Fruit fly (Drosophila melanogaster) whole organism, embryonic: ENCODE measurements around the gene Polr2G.
A peak's percentile ranks its signal among the peaks of the same experiment; 100 is the strongest.

ENCODE experiments used
- CG10543 ChIP-seq: fragments of 200-800 bp; sonication (Bioruptor generic); optimal IDR thresholded peaks from 3 replicates; lab custom pipeline; 2017; ENCODE audit warnings: missing biosample characterization, mild to moderate bottlenecking, missing genetic modification characterization, moderate library complexity
- CG11398 ChIP-seq: fragments of 200-800 bp; sonication (Bioruptor generic); optimal IDR thresholded peaks from 2 replicates; lab custom pipeline; 2016; ENCODE audit warnings: missing biosample characterization, missing genetic modification characterization
- CG11723 ChIP-seq: fragments of 200-800 bp; sonication (Bioruptor generic); optimal IDR thresholded peaks from 2 replicates; lab custom pipeline; 2017; ENCODE audit warnings: missing biosample characterization, mild to moderate bottlenecking, missing genetic modification characterization
- CG12769 ChIP-seq: fragments of 200-800 bp; sonication (Bioruptor generic); optimal IDR thresholded peaks from 2 replicates; lab custom pipeline; 2019; ENCODE audit warnings: missing biosample characterization, mild to moderate bottlenecking, missing genetic modification characterization, moderate library complexity
- CG13123 ChIP-seq: fragments of 200-800 bp; sonication (Bioruptor generic); optimal IDR thresholded peaks from 2 replicates; lab custom pipeline; 2016; ENCODE audit warnings: missing biosample characterization, missing genetic modification characterization
- CG13296 ChIP-seq: fragments of 200-800 bp; sonication (Bioruptor generic); optimal IDR thresholded peaks from 3 replicates; lab custom pipeline; 2018; ENCODE audit warnings: missing biosample characterization, mild to moderate bottlenecking, missing genetic modification characterization
- CG16779 ChIP-seq: fragments of 200-800 bp; sonication (Bioruptor generic); IDR thresholded peaks from 2 replicates; pipeline ENCODE4 v1.3.6; 2022; ENCODE audit warnings: missing biosample characterization, missing genetic modification characterization
- CG16863 ChIP-seq: fragments of 200-800 bp; sonication (Bioruptor generic); optimal IDR thresholded peaks from 3 replicates; lab custom pipeline; 2016; ENCODE audit warnings: missing biosample characterization, missing genetic modification characterization
- CG17186 ChIP-seq: fragments of 200-800 bp; sonication (Bioruptor generic); optimal IDR thresholded peaks from 3 replicates; lab custom pipeline; 2017; ENCODE audit warnings: missing biosample characterization, missing genetic modification reagents, missing genetic modification characterization
- CG17568 ChIP-seq: fragments of 200-800 bp; sonication (Bioruptor generic); optimal IDR thresholded peaks from 2 replicates; lab custom pipeline; 2018; ENCODE audit warnings: missing biosample characterization, mild to moderate bottlenecking, missing genetic modification characterization, moderate library complexity
- CG2889 ChIP-seq: fragments of 200-800 bp; sonication (Bioruptor generic); IDR thresholded peaks from 3 replicates; pipeline ENCODE4 v1.3.6; 2022; ENCODE audit warnings: missing biosample characterization, missing genetic modification characterization
- CG8478 ChIP-seq: fragments of >200 bp; optimal IDR thresholded peaks from 2 replicates; lab custom pipeline; 2018
- CG9727 ChIP-seq: fragments of 200-800 bp; sonication (Bioruptor generic); optimal IDR thresholded peaks from 3 replicates; lab custom pipeline; 2017; ENCODE audit warnings: missing biosample characterization, mild to moderate bottlenecking, missing genetic modification characterization
- E2f1 ChIP-seq: fragments of 200-800 bp; sonication (Bioruptor generic); IDR thresholded peaks from 2 replicates; pipeline ENCODE4 v1.3.6; 2022; ENCODE audit warnings: missing biosample characterization, missing genetic modification characterization
- Ets65A ChIP-seq: fragments of 200-800 bp; sonication (Bioruptor generic); peaks from one replicate; lab custom pipeline; 2016; ENCODE audit warnings: missing biosample characterization, missing genetic modification characterization
- HLH4C ChIP-seq: fragments of 200-800 bp; sonication (Bioruptor generic); IDR thresholded peaks from 3 replicates; pipeline ENCODE4 v1.3.6; 2022; ENCODE audit warnings: missing biosample characterization, missing genetic modification characterization; ENCODE audit not compliant: partially characterized antibody
- Hsf ChIP-seq: fragments of 200-800 bp; sonication (Bioruptor generic); optimal IDR thresholded peaks from 3 replicates; lab custom pipeline; 2016; ENCODE audit warnings: missing biosample characterization, missing genetic modification characterization
- Opbp ChIP-seq: fragments of 200-800 bp; sonication (Bioruptor generic); IDR thresholded peaks from 3 replicates; pipeline ENCODE4 v1.3.6; 2022; ENCODE audit warnings: missing biosample characterization, missing genetic modification characterization; ENCODE audit not compliant: partially characterized antibody
- Xbp1 ChIP-seq: fragments of 200-800 bp; sonication (Bioruptor generic); optimal IDR thresholded peaks from 3 replicates; lab custom pipeline; 2016; ENCODE audit warnings: missing biosample characterization, mild to moderate bottlenecking, missing genetic modification characterization
- bbx ChIP-seq: fragments of 200-800 bp; sonication (Bioruptor generic); IDR thresholded peaks from 2 replicates; pipeline ENCODE4 v1.3.6; 2022; ENCODE audit warnings: missing biosample characterization, missing genetic modification characterization; ENCODE audit not compliant: partially characterized antibody
- chm ChIP-seq: fragments of 200-800 bp; sonication (Bioruptor generic); IDR thresholded peaks from 2 replicates; pipeline ENCODE4 v1.3.6; 2022; ENCODE audit warnings: missing biosample characterization, missing genetic modification characterization
- ind ChIP-seq: fragments of 200-800 bp; sonication (Bioruptor generic); optimal IDR thresholded peaks from 3 replicates; lab custom pipeline; 2016; ENCODE audit warnings: missing biosample characterization, missing genetic modification characterization
- lbe ChIP-seq: fragments of 200-800 bp; sonication (Bioruptor generic); optimal IDR thresholded peaks from 2 replicates; lab custom pipeline; 2016; ENCODE audit warnings: missing biosample characterization, mild to moderate bottlenecking, missing genetic modification characterization
- lola ChIP-seq, 3 experiments: fragments of >200 bp in 2 of 3; fragments of 200-800 bp in 1 of 3; sonication (Bioruptor generic) in 1 of 3; optimal IDR thresholded peaks; 2 replicates each; lab custom pipeline; 2017 to 2019; ENCODE audit warnings: missing biosample characterization in 3 of 3, missing genetic modification characterization in 3 of 3, mild to moderate bottlenecking in 1 of 3, moderate library complexity in 1 of 3
- nom ChIP-seq: fragments of 200-800 bp; sonication (Bioruptor generic); optimal IDR thresholded peaks from 2 replicates; lab custom pipeline; 2017; ENCODE audit warnings: missing biosample characterization, missing genetic modification characterization, mild to moderate bottlenecking, moderate library complexity, missing genetic modification reagents
- sd ChIP-seq: fragments of 200-800 bp; sonication (Bioruptor generic); optimal IDR thresholded peaks from 3 replicates; lab custom pipeline; 2018; ENCODE audit warnings: missing biosample characterization, mild to moderate bottlenecking, missing genetic modification characterization, moderate library complexity
- shn ChIP-seq: fragments of 200-800 bp; sonication (Bioruptor generic); optimal IDR thresholded peaks from 3 replicates; lab custom pipeline; 2016; ENCODE audit warnings: missing biosample characterization, missing genetic modification characterization
- sisA ChIP-seq: fragments of 200-800 bp; sonication (Bioruptor generic); IDR thresholded peaks from 2 replicates; pipeline ENCODE4 v1.3.6; 2022; ENCODE audit warnings: missing biosample characterization, missing genetic modification characterization
- so ChIP-seq: fragments of 200-800 bp; sonication (Bioruptor generic); IDR thresholded peaks from 3 replicates; pipeline ENCODE4 v1.3.6; 2022; ENCODE audit warnings: missing biosample characterization, missing genetic modification characterization
- sqz ChIP-seq: fragments of 200-800 bp; sonication (Bioruptor generic); optimal IDR thresholded peaks from 3 replicates; lab custom pipeline; 2018; ENCODE audit warnings: missing biosample characterization, mild to moderate bottlenecking, missing genetic modification characterization
- tx ChIP-seq: fragments of 200-800 bp; sonication (Bioruptor generic); optimal IDR thresholded peaks from 2 replicates; lab custom pipeline; 2016; ENCODE audit warnings: missing biosample characterization, missing genetic modification characterization
- zfh1 ChIP-seq: fragments of 200-800 bp; sonication (Bioruptor generic); IDR thresholded peaks from 3 replicates; pipeline ENCODE4 v1.3.6; 2022; ENCODE audit warnings: missing biosample characterization, missing genetic modification characterization

The Polr2G gene

dm6 chr3R:15196134-15197034 is 26.6 kb downstream of the Polr2G start, which contains the start of the genes Kpc1 and CG42542 (continued):
- peak; percentile 37; the same call in 1 of the 2 replicates for TF ChIP-seq sisA (GFP tag; lab: Robert Waterston, UW)
- peak; percentile 64; the same call in 1 of the 2 replicates for TF ChIP-seq chm

DNA sequence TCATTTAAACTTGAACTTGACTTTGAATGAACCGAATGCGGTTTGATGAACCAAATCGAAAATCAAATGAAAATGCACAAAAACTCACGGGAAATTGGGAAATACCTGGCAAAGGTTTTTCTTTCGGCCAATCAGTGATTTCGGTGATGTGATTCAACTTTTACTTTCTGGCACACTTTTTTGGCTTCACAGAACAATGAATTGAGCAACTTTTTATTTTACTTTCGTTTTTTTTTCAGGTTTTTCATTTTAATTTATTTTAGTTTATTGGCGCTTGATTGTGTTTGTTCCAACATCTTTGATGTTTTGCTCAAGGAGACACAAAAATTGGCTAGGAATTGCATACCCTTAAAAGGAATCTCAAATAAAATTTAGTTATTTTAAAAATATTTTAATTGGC is 41.5 kb downstream of the Polr2G start, which contains the start of gene Mf:
Mf (minus strand) TSS at position 44 of the 400 bp plus-strand sequence.
- no peak for TF ChIP-seq CG8478 (lab: Kevin White, UChicago)
- no peak for TF ChIP-seq CG11723
- TF ChIP-seq Hsf (GFP tag; lab: Kevin White, UChicago): no peak
- no peak for TF ChIP-seq shn (GFP tag; lab: Kevin White, UChicago)
- TF ChIP-seq zfh1 (GFP tag; lab: Robert Waterston, UW): no peak
- no peak for TF ChIP-seq CG13296 (GFP tag; lab: Kevin White, UChicago)
- no peak for TF ChIP-seq CG11398 (GFP tag; lab: Kevin White, UChicago)
- TF ChIP-seq tx (GFP tag; lab: Kevin White, UChicago): no peak
- no peak for TF ChIP-seq Opbp (GFP tag; lab: Robert Waterston, UW)
- TF ChIP-seq CG16779 (GFP tag; lab: Robert Waterston, UW): no peak
- TF ChIP-seq CG16863: no peak
- TF ChIP-seq CG17186 (GFP tag; lab: Kevin White, UChicago): no peak

DNA sequence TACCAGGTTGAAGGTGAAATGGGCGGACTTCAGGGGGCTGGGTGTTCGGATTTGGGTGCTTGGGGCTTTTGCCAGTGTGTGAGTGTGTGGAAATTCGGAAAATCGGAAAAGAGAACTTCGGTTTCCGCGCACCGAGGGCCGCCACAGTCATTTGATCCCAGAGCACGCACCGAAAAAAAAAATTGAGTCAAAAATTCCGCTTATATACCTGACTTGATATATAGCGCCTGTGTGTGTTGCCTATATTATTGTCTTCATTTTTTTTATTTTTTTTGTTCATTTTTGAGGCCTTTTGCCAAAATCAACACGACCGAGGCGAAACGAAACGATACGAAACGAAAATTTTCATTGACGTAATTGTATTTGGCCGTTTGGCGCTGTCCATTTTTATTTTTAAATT is 45.8 kb downstream of the Polr2G start:
- TF ChIP-seq Ets65A (GFP tag; lab: Kevin White, UChicago): peak; percentile 16
- no peak for TF ChIP-seq CG2889
- no peak for TF ChIP-seq lola (GFP tag; optimal IDR thresholded peaks at IDR 0.05; lab: Kevin White, UChicago)
- no peak for TF ChIP-seq nom (GFP tag; lab: Kevin White, UChicago)
- TF ChIP-seq Xbp1 (GFP tag; lab: Kevin White, UChicago): no peak
- no peak for TF ChIP-seq CG9727 (GFP tag; lab: Kevin White, UChicago)
- no peak for TF ChIP-seq E2f1
- peak; percentile 76; the same call in 2 of the 3 replicates for TF ChIP-seq so
- no peak for TF ChIP-seq CG17568 (GFP tag; lab: Kevin White, UChicago)
- peak; percentile 9 for TF ChIP-seq sd (tag; lab: Kevin White, UChicago)
- peak; percentile 72 for TF ChIP-seq CG10543 (GFP tag; lab: Kevin White, UChicago)
- no peak for TF ChIP-seq HLH4C (GFP tag; lab: Robert Waterston, UW)
- no peak for TF ChIP-seq ind
- TF ChIP-seq lbe (GFP tag; lab: Kevin White, UChicago): no peak
- no peak for TF ChIP-seq CG13123 (GFP tag; lab: Kevin White, UChicago)
- TF ChIP-seq bbx: no peak
- TF ChIP-seq sqz: no peak
- no peak for TF ChIP-seq CG12769 (tag; lab: Kevin White, UChicago)
